Worm (Caenorhabditis elegans): ENCODE data around the gene ZK643.6.

Gene ZK643.6

ce11 chrIII:9002545-9002944, 42.0 kb upstream of the ZK643.6 start, which contains the start of the genes F59B2.15 and zif-1:
Gene F59B2.15, minus strand, starts transcription at chrIII:9002645.
Gene zif-1, plus strand, starts transcription at chrIII:9002779.
- TF ChIP-seq ztf-11 (tag; optimal IDR thresholded peaks at IDR 0.05) (no peak), ham-2 (GFP tag; optimal IDR thresholded peaks at IDR 0.05) (no peak), mls-2 (tag; optimal IDR thresholded peaks at IDR 0.05) (no peak), M03D4.4 (tag; optimal IDR thresholded peaks at IDR 0.05) (no peak), unc-62 (GFP tag; optimal IDR thresholded peaks at IDR 0.05) (no peak), zip-8 (tag; optimal IDR thresholded peaks at IDR 0.05) (no peak)

ce11 chrIII:9001899-9002298, 41.3 kb upstream of the ZK643.6 start, which contains the start of gene rpn-6.2:
Gene rpn-6.2, minus strand, starts transcription at chrIII:9001999.
- no peak for TF ChIP-seq unc-62 (GFP tag; optimal IDR thresholded peaks at IDR 0.05)
- no peak for TF ChIP-seq lin-32 (GFP tag; optimal IDR thresholded peaks at IDR 0.05)
- TF ChIP-seq tbx-8 (GFP tag; optimal IDR thresholded peaks at IDR 0.05), result no peak
- TF ChIP-seq nhr-12 (tag; optimal IDR thresholded peaks at IDR 0.05), result no peak
- no peak for TF ChIP-seq elt-1 (tag; optimal IDR thresholded peaks at IDR 0.05; ENCODE audit: borderline replicate concordance, insufficient read depth)
- no peak for TF ChIP-seq ceh-83 (GFP tag; optimal IDR thresholded peaks at IDR 0.05)
- no peak for TF ChIP-seq M03D4.4 (tag; optimal IDR thresholded peaks at IDR 0.05)
- no peak for TF ChIP-seq flh-1 (GFP tag; optimal IDR thresholded peaks at IDR 0.05)
- no peak for TF ChIP-seq lin-13 (tag; optimal IDR thresholded peaks at IDR 0.05)
- no peak for TF ChIP-seq ces-1 (GFP tag; optimal IDR thresholded peaks at IDR 0.05)
- no peak for TF ChIP-seq ztf-11 (tag; optimal IDR thresholded peaks at IDR 0.05)
- no peak for TF ChIP-seq elt-3 (tag; optimal IDR thresholded peaks at IDR 0.05)
- no peak for TF ChIP-seq nhr-237 (tag; optimal IDR thresholded peaks at IDR 0.05)
- no peak for TF ChIP-seq ceh-43 (GFP tag; optimal IDR thresholded peaks at IDR 0.05)
- no peak for TF ChIP-seq mep-1 (tag; optimal IDR thresholded peaks at IDR 0.05)
- TF ChIP-seq ham-2 (GFP tag; optimal IDR thresholded peaks at IDR 0.05), result no peak
- TF ChIP-seq zip-8 (tag; optimal IDR thresholded peaks at IDR 0.05), result no peak

ce11 chrIII:9001491-9001890, 40.9 kb upstream of the ZK643.6 start:
- TF ChIP-seq ceh-83 (GFP tag; optimal IDR thresholded peaks at IDR 0.05) (no peak), tbx-8 (GFP tag; optimal IDR thresholded peaks at IDR 0.05) (no peak), snpc-4 (tag; optimal IDR thresholded peaks at IDR 0.05) (no peak)

- TF ChIP-seq ceh-43 (GFP tag; optimal IDR thresholded peaks at IDR 0.05), result no peak
- TF ChIP-seq sem-2 (GFP tag; optimal IDR thresholded peaks at IDR 0.05), result no peak
- no peak for TF ChIP-seq flh-1 (GFP tag; optimal IDR thresholded peaks at IDR 0.05)
- no peak for TF ChIP-seq snpc-4 (tag; optimal IDR thresholded peaks at IDR 0.05)
- TF ChIP-seq ceh-39 (tag; optimal IDR thresholded peaks at IDR 0.05), result no peak
- no peak for TF ChIP-seq hlh-1 (tag; optimal IDR thresholded peaks at IDR 0.05)
- no peak for TF ChIP-seq nhr-28 (tag; optimal IDR thresholded peaks at IDR 0.05)
- TF ChIP-seq tbx-8 (GFP tag; optimal IDR thresholded peaks at IDR 0.05), result no peak
These were observed 38.9 kb upstream of the ZK643.6 start, which contains the start of gene F59B2.3 for ce11 chrIII:8999508-8999907. Gene F59B2.3, minus strand, starts transcription at chrIII:8999766.

ce11 chrIII:8998884-8999283, 38.3 kb upstream of the ZK643.6 start:
- TF ChIP-seq unc-120 (tag; optimal IDR thresholded peaks at IDR 0.05; ENCODE audit: poor library complexity, severe bottlenecking) (no peak), nhr-28 (tag; optimal IDR thresholded peaks at IDR 0.05) (no peak), unc-62 (GFP tag; optimal IDR thresholded peaks at IDR 0.05) (no peak), nhr-237 (tag; optimal IDR thresholded peaks at IDR 0.05) (no peak), lsy-2 (tag; optimal IDR thresholded peaks at IDR 0.05) (no peak), blmp-1 (tag; optimal IDR thresholded peaks at IDR 0.05) (no peak), unc-39 (tag; optimal IDR thresholded peaks at IDR 0.05) (no peak), nhr-76 (tag; optimal IDR thresholded peaks at IDR 0.05) (no peak), lin-32 (GFP tag; optimal IDR thresholded peaks at IDR 0.05) (no peak), mab-5 (tag; optimal IDR thresholded peaks at IDR 0.05) (no peak), cnd-1 (tag; optimal IDR thresholded peaks at IDR 0.05) (no peak), nhr-12 (tag; optimal IDR thresholded peaks at IDR 0.05) (no peak), elt-1 (tag; optimal IDR thresholded peaks at IDR 0.05; ENCODE audit: borderline replicate concordance, insufficient read depth) (no peak), bed-3 (GFP tag; optimal IDR thresholded peaks at IDR 0.05) (no peak), drap-1 (GFP tag; optimal IDR thresholded peaks at IDR 0.05) (no peak), flh-1 (GFP tag; optimal IDR thresholded peaks at IDR 0.05) (no peak), ces-1 (GFP tag; optimal IDR thresholded peaks at IDR 0.05) (no peak), pha-4 (tag; optimal IDR thresholded peaks at IDR 0.05) (no peak), tbx-8 (GFP tag; optimal IDR thresholded peaks at IDR 0.05) (no peak), ceh-83 (GFP tag; optimal IDR thresholded peaks at IDR 0.05) (no peak)

Measured in whole organism, mixed stage, embryonic.